Fruit fly (Drosophila melanogaster): ENCODE results near the gene p38b.

dm6 chr2L:13780109-13780947, at the start of gene p38b, which contains the start of gene CG9008:
- TF ChIP-seq CG8301 (tag; optimal IDR thresholded peaks at IDR 0.05), result peak; percentile 81
- TF ChIP-seq gl (tag; optimal IDR thresholded peaks at IDR 0.05), result no peak

Data from whole organism, pupa.